Fruit fly (Drosophila melanogaster): ENCODE measurements around the gene raskol.
A peak's percentile ranks its signal among the peaks of the same experiment; 100 is the strongest.

Gene raskol

DNA sequence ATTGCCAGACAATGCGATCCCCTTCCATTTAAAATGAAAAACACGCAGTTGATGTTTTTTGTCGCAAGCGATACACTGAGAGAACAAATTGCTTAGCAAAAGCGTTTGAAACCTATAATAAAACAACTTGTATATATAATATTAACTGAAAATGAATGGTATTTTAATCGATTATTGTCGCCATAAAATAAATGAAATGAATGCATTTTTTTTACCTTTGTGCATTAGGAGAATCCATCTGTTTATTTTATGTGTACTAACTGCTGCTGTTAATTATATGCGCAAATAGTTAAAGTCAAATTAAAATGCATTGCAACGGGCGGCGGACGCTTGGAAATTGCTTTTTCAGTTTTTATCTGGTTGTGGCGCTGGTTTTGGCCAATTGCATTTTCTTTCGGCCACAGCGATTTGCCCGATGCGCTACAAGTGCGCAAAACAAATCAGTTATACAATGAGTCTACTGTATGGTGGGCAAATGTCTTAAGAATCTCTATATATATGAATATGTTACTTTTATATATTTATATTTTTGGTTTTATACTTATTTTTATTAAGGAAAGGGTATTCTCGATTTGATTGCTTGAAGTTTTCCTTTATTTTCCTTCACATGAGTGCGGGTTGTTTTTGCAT is 16.7 kb downstream of the raskol start:
- TF ChIP-seq CG12236 (GFP tag; optimal IDR thresholded peaks at IDR 0.05): no peak
- no peak for TF ChIP-seq Hr78 (GFP tag; optimal IDR thresholded peaks at IDR 0.05)
- no peak for TF ChIP-seq bowl (GFP tag; IDR thresholded peaks at IDR 0.05)
- no peak for TF ChIP-seq Antp (GFP tag; optimal IDR thresholded peaks at IDR 0.05)
- TF ChIP-seq CG12104 (GFP tag; optimal IDR thresholded peaks at IDR 0.05): no peak
- no peak for TF ChIP-seq CG15601 (tag; optimal IDR thresholded peaks at IDR 0.05)
- no peak for TF ChIP-seq gsb-n (tag; optimal IDR thresholded peaks at IDR 0.05)
- TF ChIP-seq Atf-2 (GFP tag; optimal IDR thresholded peaks at IDR 0.05): no peak
- peak; percentile 21 for TF ChIP-seq CG8924 (tag; optimal IDR thresholded peaks at IDR 0.05)
- TF ChIP-seq ac (GFP tag; optimal IDR thresholded peaks at IDR 0.05): no peak
- no peak for TF ChIP-seq CoRest (tag; optimal IDR thresholded peaks at IDR 0.05)
- TF ChIP-seq corto (GFP tag; optimal IDR thresholded peaks at IDR 0.05): no peak
- TF ChIP-seq ash1 (GFP tag; optimal IDR thresholded peaks at IDR 0.05): no peak
- no peak for TF ChIP-seq Xbp1 (GFP tag; optimal IDR thresholded peaks at IDR 0.05)
- TF ChIP-seq fu2 (GFP tag; optimal IDR thresholded peaks at IDR 0.05): no peak
- no peak for TF ChIP-seq CG10543 (GFP tag; optimal IDR thresholded peaks at IDR 0.05)
- no peak for TF ChIP-seq CTCF (GFP tag; optimal IDR thresholded peaks at IDR 0.05)
- TF ChIP-seq Taf1 (GFP tag; IDR thresholded peaks at IDR 0.05): no peak
- TF ChIP-seq CG18619 (GFP tag; optimal IDR thresholded peaks at IDR 0.05): no peak
- no peak for TF ChIP-seq jumu (GFP tag; optimal IDR thresholded peaks at IDR 0.05)
- TF ChIP-seq ken (GFP tag; IDR thresholded peaks at IDR 0.05): no peak
- no peak for TF ChIP-seq maf-S (GFP tag; optimal IDR thresholded peaks at IDR 0.05)
- no peak for TF ChIP-seq CG2129 (GFP tag; IDR thresholded peaks at IDR 0.05; ENCODE audit: partially characterized antibody)
- no peak for TF ChIP-seq CG8359 (GFP tag; optimal IDR thresholded peaks at IDR 0.05; ENCODE audit: borderline replicate concordance)
- TF ChIP-seq Max (GFP tag; optimal IDR thresholded peaks at IDR 0.05): peak; percentile 19
- TF ChIP-seq gfzf (GFP tag; optimal IDR thresholded peaks at IDR 0.05): no peak
- TF ChIP-seq unc-4 (GFP tag; IDR thresholded peaks at IDR 0.05; ENCODE audit: partially characterized antibody): no peak
- TF ChIP-seq sim (GFP tag; IDR thresholded peaks at IDR 0.05): no peak
- TF ChIP-seq jing (GFP tag; optimal IDR thresholded peaks at IDR 0.05): no peak
- 0 out of 2 replicates have a peak, but pooled peaks have one; percentile 26 for TF ChIP-seq CG4404 (GFP tag; IDR thresholded peaks at IDR 0.05)
- TF ChIP-seq CG6765 (GFP tag; optimal IDR thresholded peaks at IDR 0.05): no peak
- TF ChIP-seq Dref (GFP tag; IDR thresholded peaks at IDR 0.05): no peak
- no peak for TF ChIP-seq CG11247 (GFP tag; IDR thresholded peaks at IDR 0.05)
- 0 out of 3 replicates have a peak, but pooled peaks have one; percentile 48 for TF ChIP-seq CG7357 (GFP tag; IDR thresholded peaks at IDR 0.05)
- TF ChIP-seq Sin3A (optimal IDR thresholded peaks at IDR 0.05): no peak
- no peak for TF ChIP-seq toy (GFP tag; IDR thresholded peaks at IDR 0.05)
- no peak for TF ChIP-seq tna (GFP tag; IDR thresholded peaks at IDR 0.05; ENCODE audit: partially characterized antibody)
- no peak for TF ChIP-seq Elba2 (GFP tag; optimal IDR thresholded peaks at IDR 0.05)
- no peak for TF ChIP-seq ttk (GFP tag; IDR thresholded peaks at IDR 0.05)
- no peak for TF ChIP-seq trem (tag; optimal IDR thresholded peaks at IDR 0.05)
- TF ChIP-seq tap (tag; optimal IDR thresholded peaks at IDR 0.05): peak; percentile 52
- TF ChIP-seq CG6654 (GFP tag; optimal IDR thresholded peaks at IDR 0.05): no peak
- 0 out of 2 replicates have a peak, but pooled peaks have one; percentile 28 for TF ChIP-seq CG17328 (GFP tag; IDR thresholded peaks at IDR 0.05)
- TF ChIP-seq CG2678 (tag; optimal IDR thresholded peaks at IDR 0.05): peak; percentile 61
- no peak for TF ChIP-seq vnd (GFP tag; IDR thresholded peaks at IDR 0.05; ENCODE audit: partially characterized antibody)
- peak; percentile 23 for TF ChIP-seq dmrt11E (tag; optimal IDR thresholded peaks at IDR 0.05)
- TF ChIP-seq hth (optimal IDR thresholded peaks at IDR 0.05): no peak
- no peak for TF ChIP-seq Six4 (GFP tag; optimal IDR thresholded peaks at IDR 0.05)
- TF ChIP-seq YL-1 (GFP tag; optimal IDR thresholded peaks at IDR 0.05): no peak
- TF ChIP-seq bbx (GFP tag; IDR thresholded peaks at IDR 0.05; ENCODE audit: partially characterized antibody): no peak
- TF ChIP-seq lov (optimal IDR thresholded peaks at IDR 0.05): no peak
- TF ChIP-seq lov (GFP tag; IDR thresholded peaks at IDR 0.05): no peak
